Fruit fly (Drosophila melanogaster) whole organism, pupa: ENCODE results near the gene Uch.

ENCODE experiments used
- CG13204 ChIP-seq: fragments of 200-800 bp; sonication (Bioruptor generic); optimal IDR thresholded peaks from 2 replicates; lab custom pipeline; 2018; ENCODE audit warnings: missing biosample characterization, mild to moderate bottlenecking, missing genetic modification characterization, moderate library complexity
- CG14655 ChIP-seq: fragments of 200-800 bp; sonication (Bioruptor generic); optimal IDR thresholded peaks from 3 replicates; lab custom pipeline; 2017; ENCODE audit warnings: mild to moderate bottlenecking, missing biosample characterization, missing genetic modification reagents, missing genetic modification characterization
- CG15710 ChIP-seq: fragments of 200-800 bp; sonication (Bioruptor generic); optimal IDR thresholded peaks from 2 replicates; lab custom pipeline; 2018; ENCODE audit warnings: missing biosample characterization, mild to moderate bottlenecking, missing genetic modification characterization, moderate library complexity
- CG32121 ChIP-seq: fragments of 200-800 bp; sonication (Bioruptor generic); IDR thresholded peaks from 2 replicates; pipeline ENCODE4 v1.3.6; 2022; ENCODE audit warnings: missing biosample characterization, missing genetic modification characterization
- CG4496 ChIP-seq: fragments of 200-800 bp; sonication (Bioruptor generic); IDR thresholded peaks from 3 replicates; pipeline ENCODE4 v1.3.6; 2022; ENCODE audit warnings: missing biosample characterization, missing genetic modification characterization
- CG8159 ChIP-seq: fragments of 200-800 bp; sonication (Bioruptor generic); optimal IDR thresholded peaks from 3 replicates; lab custom pipeline; 2018; ENCODE audit warnings: missing biosample characterization, mild to moderate bottlenecking, missing genetic modification characterization, moderate library complexity
- CG9948 ChIP-seq: fragments of 200-800 bp; sonication (Bioruptor generic); optimal IDR thresholded peaks from 2 replicates; lab custom pipeline; 2018; ENCODE audit warnings: missing biosample characterization, mild to moderate bottlenecking, missing genetic modification characterization, moderate library complexity
- EcR ChIP-seq: fragments of 200-800 bp; sonication (Bioruptor generic); optimal IDR thresholded peaks from 3 replicates; lab custom pipeline; 2019; ENCODE audit warnings: missing biosample characterization, missing genetic modification characterization, mild to moderate bottlenecking, moderate library complexity, missing genetic modification reagents
- gl ChIP-seq: fragments of 200-800 bp; sonication (Bioruptor generic); optimal IDR thresholded peaks from 2 replicates; lab custom pipeline; 2018; ENCODE audit warnings: missing biosample characterization, mild to moderate bottlenecking, missing genetic modification characterization

- TF ChIP-seq EcR, result no peak
- no peak for TF ChIP-seq CG32121 (GFP tag; lab: Robert Waterston, UW)
- no peak for TF ChIP-seq CG13204
- TF ChIP-seq CG9948, result no peak
- TF ChIP-seq CG15710 (tag; lab: Kevin White, UChicago), result no peak
- TF ChIP-seq CG14655 (GFP tag; lab: Kevin White, UChicago), result no peak
- no peak for TF ChIP-seq gl
- no peak for TF ChIP-seq CG4496 (GFP tag; lab: Robert Waterston, UW)
- no peak for TF ChIP-seq CG8159 (tag; lab: Kevin White, UChicago)
Measured at dm6 chr2L:2228179-2228849, 14.3 kb upstream of the Uch start.
